Worm (Caenorhabditis elegans): ENCODE results near the gene lys-7.

DNA sequence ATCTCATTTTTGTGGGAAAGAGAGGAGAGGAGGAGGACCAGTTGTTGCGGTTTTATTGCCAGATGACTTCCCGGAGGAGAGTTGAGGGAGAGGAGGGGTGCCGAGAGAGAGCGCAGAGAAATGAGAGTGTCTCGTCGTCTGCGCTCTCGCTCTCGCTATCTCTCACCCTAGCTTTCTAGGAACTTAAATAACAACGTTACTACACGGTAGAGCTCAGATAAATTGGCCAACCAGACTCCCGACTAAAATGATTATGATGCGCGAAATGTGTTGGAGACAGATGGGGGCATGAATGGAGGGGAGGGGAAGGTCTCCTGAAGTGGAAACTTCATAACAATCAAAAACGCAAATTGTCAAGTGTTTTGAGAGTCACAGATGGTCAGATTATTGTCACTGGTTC, 27.8 kb downstream of the lys-7 start:
- TF ChIP-seq zag-1 (tag; optimal IDR thresholded peaks at IDR 0.05) (no peak), aly-2 (tag; optimal IDR thresholded peaks at IDR 0.05) (no peak), snpc-4 (tag; optimal IDR thresholded peaks at IDR 0.05) (no peak), lir-3 (tag; optimal IDR thresholded peaks at IDR 0.05; ENCODE audit: poor library complexity) (no peak), nhr-11 (tag; optimal IDR thresholded peaks at IDR 0.05) (no peak), tbx-2 (tag; optimal IDR thresholded peaks at IDR 0.05) (no peak), ceh-90 (tag; optimal IDR thresholded peaks at IDR 0.05) (no peak), nhr-76 (tag; optimal IDR thresholded peaks at IDR 0.05) (no peak)

Measured in whole organism, L1 larva.